Worm (Caenorhabditis elegans) whole organism, midembryonic: Measurements from ENCODE around the gene lmd-5.

Source experiments
- flt-1 ChIP-seq: fragments of 200-800 bp; sonication (Bioruptor generic); IDR thresholded peaks from 2 replicates; pipeline ENCODE4 v1.3.6; 2022; ENCODE audit warnings: missing genetic modification characterization, missing compliant biosample characterization
- med-1 ChIP-seq: sonication (generic microtip); optimal IDR thresholded peaks from 2 replicates; lab custom pipeline; 2017; ENCODE audit warnings: missing genetic modification characterization, mild to moderate bottlenecking, missing compliant biosample characterization, antibody characterized with exemption, missing genetic modification reagents; ENCODE audit not compliant: insufficient read depth

- TF ChIP-seq flt-1 (no peak), med-1 (GFP tag; lab: Kevin White, UChicago) (no peak)
These were observed 10.5 kb downstream of the lmd-5 start, which contains the start of gene F10D2.16 for ce11 chrV:7133963-7134362.
